Fruit fly (Drosophila melanogaster) whole organism, embryonic: ENCODE results near the gene Dif.

ENCODE experiments used
- Ada2b ChIP-seq: fragments of 200-800 bp; sonication (Bioruptor generic); IDR thresholded peaks from 2 replicates; pipeline ENCODE4 v1.3.6; 2022; ENCODE audit warnings: missing biosample characterization, missing genetic modification characterization
- Bteb2 ChIP-seq: fragments of 200-800 bp; sonication (Bioruptor generic); optimal IDR thresholded peaks from 2 replicates; lab custom pipeline; 2016; ENCODE audit warnings: missing biosample characterization, missing genetic modification characterization
- CG10543 ChIP-seq: fragments of 200-800 bp; sonication (Bioruptor generic); optimal IDR thresholded peaks from 3 replicates; lab custom pipeline; 2017; ENCODE audit warnings: missing biosample characterization, mild to moderate bottlenecking, missing genetic modification characterization, moderate library complexity
- CG11504 ChIP-seq: fragments of 200-800 bp; sonication (Bioruptor generic); optimal IDR thresholded peaks from 3 replicates; lab custom pipeline; 2019; ENCODE audit warnings: missing biosample characterization, mild to moderate bottlenecking, missing genetic modification characterization, moderate library complexity
- CG11723 ChIP-seq: fragments of 200-800 bp; sonication (Bioruptor generic); optimal IDR thresholded peaks from 2 replicates; lab custom pipeline; 2017; ENCODE audit warnings: missing biosample characterization, mild to moderate bottlenecking, missing genetic modification characterization
- CG12104 ChIP-seq: fragments of 200-800 bp; sonication (Bioruptor generic); optimal IDR thresholded peaks from 3 replicates; lab custom pipeline; 2016; ENCODE audit warnings: missing biosample characterization, missing genetic modification characterization
- CG1233 ChIP-seq: fragments of 200-800 bp; sonication (Bioruptor generic); optimal IDR thresholded peaks from 4 replicates; lab custom pipeline; 2018; ENCODE audit warnings: missing biosample characterization, mild to moderate bottlenecking, missing genetic modification characterization
- CG12744 ChIP-seq: fragments of 200-800 bp; sonication (Bioruptor generic); optimal IDR thresholded peaks from 2 replicates; lab custom pipeline; 2016; ENCODE audit warnings: missing biosample characterization, missing genetic modification characterization
- CG12769 ChIP-seq: fragments of 200-800 bp; sonication (Bioruptor generic); optimal IDR thresholded peaks from 2 replicates; lab custom pipeline; 2019; ENCODE audit warnings: missing biosample characterization, mild to moderate bottlenecking, missing genetic modification characterization, moderate library complexity
- CG13775 ChIP-seq: fragments of 200-800 bp; sonication (Bioruptor generic); optimal IDR thresholded peaks from 3 replicates; lab custom pipeline; 2017; ENCODE audit warnings: missing biosample characterization, mild to moderate bottlenecking, missing genetic modification characterization
- CG15601 ChIP-seq: fragments of 200-800 bp; sonication (Bioruptor generic); optimal IDR thresholded peaks from 3 replicates; lab custom pipeline; 2019; ENCODE audit warnings: missing biosample characterization, mild to moderate bottlenecking, missing genetic modification characterization, moderate library complexity
- CG1603 ChIP-seq: fragments of 200-800 bp; sonication (Bioruptor generic); optimal IDR thresholded peaks from 2 replicates; lab custom pipeline; 2019; ENCODE audit warnings: missing biosample characterization, mild to moderate bottlenecking, missing genetic modification characterization, moderate library complexity
- CG31224 ChIP-seq: fragments of 200-800 bp; sonication (Bioruptor generic); IDR thresholded peaks from 2 replicates; pipeline ENCODE4 v1.3.6; 2022; ENCODE audit warnings: missing biosample characterization, missing genetic modification characterization
- CG3838 ChIP-seq: fragments of 200-800 bp; sonication (Bioruptor generic); optimal IDR thresholded peaks from 3 replicates; lab custom pipeline; 2016; ENCODE audit warnings: missing biosample characterization, missing genetic modification characterization
- CG4328 ChIP-seq: fragments of 200-800 bp; sonication (Bioruptor generic); optimal IDR thresholded peaks from 3 replicates; lab custom pipeline; 2017; ENCODE audit warnings: missing biosample characterization, missing genetic modification reagents, missing genetic modification characterization
- CG5953 ChIP-seq: fragments of 200-800 bp; sonication (Bioruptor generic); IDR thresholded peaks from 2 replicates; pipeline ENCODE4 v1.3.6; 2022; ENCODE audit warnings: missing biosample characterization, missing genetic modification characterization
- CG6683 ChIP-seq: fragments of 200-800 bp; sonication (Bioruptor generic); optimal IDR thresholded peaks from 2 replicates; lab custom pipeline; 2017; ENCODE audit warnings: missing biosample characterization, mild to moderate bottlenecking, missing genetic modification characterization, missing genetic modification reagents
- CG7556 ChIP-seq: fragments of 200-800 bp; sonication (Bioruptor generic); optimal IDR thresholded peaks from 2 replicates; lab custom pipeline; 2017; ENCODE audit warnings: missing biosample characterization, mild to moderate bottlenecking, missing genetic modification characterization
- CG7786 ChIP-seq: fragments of 200-800 bp; sonication (Bioruptor generic); optimal IDR thresholded peaks from 2 replicates; lab custom pipeline; 2016; ENCODE audit warnings: missing biosample characterization, missing genetic modification characterization
- CG7963 ChIP-seq: fragments of 200-800 bp; sonication (Bioruptor generic); IDR thresholded peaks from 3 replicates; pipeline ENCODE4 v1.3.6; 2022; ENCODE audit warnings: missing biosample characterization, missing genetic modification characterization; ENCODE audit not compliant: partially characterized antibody
- CG8388 ChIP-seq: fragments of 200-800 bp; sonication (Bioruptor generic); optimal IDR thresholded peaks from 2 replicates; lab custom pipeline; 2019; ENCODE audit warnings: missing biosample characterization, mild to moderate bottlenecking, missing genetic modification characterization, moderate library complexity
- CG9215 ChIP-seq: fragments of 200-800 bp; sonication (Bioruptor generic); IDR thresholded peaks from 2 replicates; pipeline ENCODE4 v1.3.6; 2022; ENCODE audit warnings: missing biosample characterization, missing genetic modification characterization
- Dref ChIP-seq: fragments of 200-800 bp; sonication (Bioruptor generic); IDR thresholded peaks from 2 replicates; pipeline ENCODE4 v1.3.6; 2022; ENCODE audit warnings: missing biosample characterization, missing genetic modification characterization
- E2f2 ChIP-seq: fragments of 200-800 bp; sonication (Bioruptor generic); IDR thresholded peaks from 2 replicates; pipeline ENCODE4 v1.3.6; 2022; ENCODE audit warnings: missing biosample characterization, missing genetic modification characterization
- ERR ChIP-seq: fragments of 200-800 bp; sonication (Bioruptor generic); optimal IDR thresholded peaks from 2 replicates; lab custom pipeline; 2016; ENCODE audit warnings: missing biosample characterization, missing genetic modification characterization
- Elba2 ChIP-seq: fragments of 200-800 bp; sonication (Bioruptor generic); optimal IDR thresholded peaks from 3 replicates; lab custom pipeline; 2016; ENCODE audit warnings: missing biosample characterization, missing genetic modification characterization
- Hr51 ChIP-seq, 2 experiments: fragments of 200-800 bp; sonication (Bioruptor generic); optimal IDR thresholded peaks; 2 replicates in 1 of 2; 3 replicates in 1 of 2; lab custom pipeline; 2016 to 2018; ENCODE audit warnings: missing biosample characterization in 2 of 2, missing genetic modification characterization in 2 of 2, mild to moderate bottlenecking in 1 of 2, moderate library complexity in 1 of 2
- NFAT ChIP-seq: fragments of 200-800 bp; sonication (Bioruptor generic); IDR thresholded peaks from 2 replicates; pipeline ENCODE4 v1.3.6; 2022; ENCODE audit warnings: missing biosample characterization, missing genetic modification characterization
- Rfx ChIP-seq: fragments of 200-800 bp; sonication (Bioruptor generic); IDR thresholded peaks from 2 replicates; pipeline ENCODE4 v1.3.6; 2022; ENCODE audit warnings: missing biosample characterization, missing genetic modification characterization
- btn ChIP-seq: fragments of 200-800 bp; sonication (Bioruptor generic); optimal IDR thresholded peaks from 2 replicates; lab custom pipeline; 2016; ENCODE audit warnings: missing biosample characterization, missing genetic modification characterization
- chm ChIP-seq: fragments of 200-800 bp; sonication (Bioruptor generic); IDR thresholded peaks from 2 replicates; pipeline ENCODE4 v1.3.6; 2022; ENCODE audit warnings: missing biosample characterization, missing genetic modification characterization
- ci ChIP-seq: fragments of 200-800 bp; sonication (Bioruptor generic); IDR thresholded peaks from 3 replicates; pipeline ENCODE4 v1.3.6; 2022; ENCODE audit warnings: missing biosample characterization, missing genetic modification characterization
- crol ChIP-seq: fragments of 200-800 bp; sonication (Bioruptor generic); IDR thresholded peaks from 2 replicates; pipeline ENCODE4 v1.3.6; 2022; ENCODE audit warnings: missing biosample characterization, missing genetic modification characterization
- dmrt11E ChIP-seq: fragments of 200-800 bp; sonication (Bioruptor generic); optimal IDR thresholded peaks from 3 replicates; lab custom pipeline; 2018; ENCODE audit warnings: missing biosample characterization, mild to moderate bottlenecking, missing genetic modification characterization, moderate library complexity
- dysf ChIP-seq: fragments of 200-800 bp; sonication (Bioruptor generic); IDR thresholded peaks from 3 replicates; pipeline ENCODE4 v1.3.6; 2022; ENCODE audit warnings: missing biosample characterization, missing genetic modification characterization
- fd96Cb ChIP-seq: fragments of 200-800 bp; sonication (Bioruptor generic); optimal IDR thresholded peaks from 2 replicates; lab custom pipeline; 2018; ENCODE audit warnings: missing biosample characterization, mild to moderate bottlenecking, missing genetic modification characterization, moderate library complexity
- fru ChIP-seq: fragments of >200 bp; optimal IDR thresholded peaks from 2 replicates; lab custom pipeline; 2017
- grau ChIP-seq: fragments of 200-800 bp; optimal IDR thresholded peaks from 3 replicates; lab custom pipeline; 2019; ENCODE audit warnings: missing biosample characterization, mild to moderate bottlenecking, missing genetic modification characterization, moderate library complexity
- gro ChIP-seq: fragments of 200-800 bp; sonication (Bioruptor generic); optimal IDR thresholded peaks from 2 replicates; lab custom pipeline; 2016; ENCODE audit warnings: missing biosample characterization, missing genetic modification characterization
- gt ChIP-seq: fragments of 200-800 bp; sonication (Bioruptor generic); IDR thresholded peaks from 2 replicates; pipeline ENCODE4 v1.3.6; 2022; ENCODE audit warnings: missing biosample characterization, missing genetic modification characterization
- lola ChIP-seq, 3 experiments: fragments of >200 bp in 2 of 3; fragments of 200-800 bp in 1 of 3; sonication (Bioruptor generic) in 1 of 3; optimal IDR thresholded peaks; 2 replicates each; lab custom pipeline; 2017 to 2019; ENCODE audit warnings: missing biosample characterization in 3 of 3, missing genetic modification characterization in 3 of 3, mild to moderate bottlenecking in 1 of 3, moderate library complexity in 1 of 3
- lov ChIP-seq, 2 experiments: fragments of 200-800 bp in 1 of 2; fragments of >200 bp in 1 of 2; sonication (Bioruptor generic) in 1 of 2; IDR thresholded peaks in 1 of 2; optimal IDR thresholded peaks in 1 of 2; 2 replicates in 1 of 2; 3 replicates in 1 of 2; pipeline versions ENCODE4 v1.3.6 to Lab custom; 2017 to 2022; ENCODE audit warnings: missing biosample characterization in 1 of 2, missing genetic modification characterization in 1 of 2
- nom ChIP-seq: fragments of 200-800 bp; sonication (Bioruptor generic); optimal IDR thresholded peaks from 2 replicates; lab custom pipeline; 2017; ENCODE audit warnings: missing biosample characterization, missing genetic modification characterization, mild to moderate bottlenecking, moderate library complexity, missing genetic modification reagents
- pum ChIP-seq: fragments of 200-800 bp; sonication (Bioruptor generic); optimal IDR thresholded peaks from 2 replicates; lab custom pipeline; 2016; ENCODE audit warnings: missing biosample characterization, missing genetic modification characterization
- pzg ChIP-seq: fragments of 200-800 bp; sonication (Bioruptor generic); optimal IDR thresholded peaks from 3 replicates; lab custom pipeline; 2018; ENCODE audit warnings: missing biosample characterization, mild to moderate bottlenecking, missing genetic modification characterization, moderate library complexity
- run ChIP-seq: fragments of 200-800 bp; sonication (Bioruptor generic); optimal IDR thresholded peaks from 3 replicates; lab custom pipeline; 2018; ENCODE audit warnings: missing biosample characterization, mild to moderate bottlenecking, missing genetic modification characterization
- sens-2 ChIP-seq: fragments of 200-800 bp; sonication (Bioruptor generic); IDR thresholded peaks from 2 replicates; pipeline ENCODE4 v1.3.6; 2022; ENCODE audit warnings: missing biosample characterization, missing genetic modification characterization
- sr ChIP-seq: fragments of 200-800 bp; sonication (Bioruptor generic); IDR thresholded peaks from 3 replicates; pipeline ENCODE4 v1.3.6; 2022; ENCODE audit warnings: missing biosample characterization, missing genetic modification characterization
- trh ChIP-seq: fragments of 200-800 bp; sonication (Bioruptor generic); optimal IDR thresholded peaks from 2 replicates; lab custom pipeline; 2016; ENCODE audit warnings: missing biosample characterization, missing genetic modification characterization
- wor ChIP-seq: fragments of 200-800 bp; sonication (Bioruptor generic); IDR thresholded peaks from 2 replicates; pipeline ENCODE4 v1.3.6; 2022; ENCODE audit warnings: missing biosample characterization, missing genetic modification characterization
- zen ChIP-seq: fragments of 200-800 bp; sonication (Bioruptor generic); optimal IDR thresholded peaks from 3 replicates; lab custom pipeline; 2018; ENCODE audit warnings: missing biosample characterization, mild to moderate bottlenecking, missing genetic modification characterization, moderate library complexity

Gene Dif

DNA sequence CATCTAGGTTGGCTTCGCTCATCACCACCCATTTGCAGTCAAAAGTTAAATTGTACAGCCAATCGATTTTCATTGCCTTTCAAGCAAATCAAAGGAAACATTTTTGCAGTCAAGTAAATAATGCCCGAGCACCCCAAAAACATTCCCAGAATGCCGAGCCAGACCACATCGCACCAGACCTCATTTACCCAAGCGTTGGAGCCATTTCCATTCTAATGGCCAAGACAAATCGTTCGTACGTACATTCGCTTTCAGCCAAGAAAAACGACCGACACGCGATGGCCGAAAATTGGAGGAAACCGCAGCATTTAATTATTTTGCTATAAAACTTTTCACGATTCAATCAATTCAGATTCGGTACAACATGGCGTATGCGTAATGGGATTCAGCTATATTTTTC, 8.0 kb downstream of the Dif start (continued):
- TF ChIP-seq CG6683 (GFP tag; lab: Kevin White, UChicago) (no peak), CG4328 (GFP tag; lab: Kevin White, UChicago) (no peak), CG11723 (GFP tag; lab: Kevin White, UChicago) (no peak), CG12769 (tag; lab: Kevin White, UChicago) (peak; percentile 40), CG15601 (no peak), ci (GFP tag; lab: Robert Waterston, UW) (0 out of 3 replicates have a peak, but pooled peaks have one; percentile 6), sr (no peak), lov (optimal IDR thresholded peaks at IDR 0.05; lab: Kevin White, UChicago) (no peak), lov (GFP tag; IDR thresholded peaks at IDR 0.05; lab: Robert Waterston, UW) (no peak), CG3838 (GFP tag; lab: Kevin White, UChicago) (no peak), CG13775 (no peak), CG1603 (tag; lab: Kevin White, UChicago) (no peak), NFAT (GFP tag; lab: Robert Waterston, UW) (no peak), CG7963 (GFP tag; lab: Robert Waterston, UW) (no peak), CG8388 (GFP tag; lab: Kevin White, UChicago) (no peak), pzg (GFP tag; lab: Kevin White, UChicago) (no peak), gro (no peak), chm (GFP tag; lab: Robert Waterston, UW) (no peak)

DNA sequence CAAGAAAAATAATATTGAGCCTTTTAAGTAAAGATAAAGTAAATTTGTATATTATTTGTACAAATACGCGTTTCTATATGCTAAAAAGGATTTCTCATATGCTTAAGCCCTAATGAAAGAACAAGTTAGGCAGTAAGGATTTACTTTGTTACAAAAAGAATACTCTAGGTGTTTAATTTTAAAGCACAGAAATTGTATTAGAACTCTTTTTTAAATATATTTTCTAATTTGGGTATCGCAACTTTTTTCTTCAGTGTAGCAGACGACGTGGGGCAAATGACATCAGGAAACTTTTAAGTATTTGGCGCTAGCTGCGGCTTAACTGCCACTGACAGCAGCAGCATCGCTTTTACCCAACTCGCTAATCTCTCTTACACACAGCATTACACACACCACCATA, 10.9 kb downstream of the Dif start:
- TF ChIP-seq Dref (GFP tag; lab: Robert Waterston, UW) (no peak), CG5953 (GFP tag; lab: Robert Waterston, UW) (no peak), Hr51 (GFP tag; optimal IDR thresholded peaks at IDR 0.05; lab: Kevin White, UChicago) (peak in 1 of 2 experiments; percentile 32), fd96Cb (tag; lab: Kevin White, UChicago) (no peak), ERR (GFP tag; lab: Kevin White, UChicago) (no peak), nom (GFP tag; lab: Kevin White, UChicago) (no peak), CG7556 (peak; percentile 6), trh (GFP tag; lab: Kevin White, UChicago) (no peak), run (tag; lab: Kevin White, UChicago) (no peak), wor (GFP tag; lab: Robert Waterston, UW) (no peak), CG12744 (GFP tag; lab: Kevin White, UChicago) (no peak), CG1233 (GFP tag; lab: Kevin White, UChicago) (no peak), zen (tag; lab: Kevin White, UChicago) (no peak), CG9215 (GFP tag; lab: Robert Waterston, UW) (no peak), btn (no peak), pum (GFP tag; lab: Kevin White, UChicago) (no peak), lola (GFP tag; optimal IDR thresholded peaks at IDR 0.05; lab: Kevin White, UChicago) (no peak), grau (tag; lab: Kevin White, UChicago) (peak; percentile 27), CG7786 (GFP tag; lab: Kevin White, UChicago) (no peak), gro (no peak), E2f2 (no peak), Bteb2 (GFP tag; lab: Kevin White, UChicago) (no peak), gt (GFP tag; lab: Robert Waterston, UW) (no peak), Elba2 (GFP tag; lab: Kevin White, UChicago) (no peak), CG11504 (peak; percentile 60), dysf (GFP tag; lab: Robert Waterston, UW) (no peak), dmrt11E (no peak), CG31224 (GFP tag; lab: Robert Waterston, UW) (no peak), CG10543 (GFP tag; lab: Kevin White, UChicago) (no peak), fru (lab: Kevin White, UChicago) (no peak), CG12104 (GFP tag; lab: Kevin White, UChicago) (no peak), Ada2b (GFP tag; lab: Robert Waterston, UW) (peak; percentile 12; the same call in 1 of the 2 replicates), CG7963 (GFP tag; lab: Robert Waterston, UW) (no peak), crol (GFP tag; lab: Robert Waterston, UW) (no peak), Rfx (GFP tag; lab: Robert Waterston, UW) (no peak), sens-2 (GFP tag; lab: Robert Waterston, UW) (no peak)
